Fruit fly (Drosophila melanogaster) whole organism, embryonic: Measurements from ENCODE around the gene Jhbp7.
A peak's percentile ranks its signal among the peaks of the same experiment; 100 is the strongest.

Experiments
- BtbVII ChIP-seq: fragments of 200-800 bp; sonication (Bioruptor generic); optimal IDR thresholded peaks from 3 replicates; lab custom pipeline; 2017; ENCODE audit warnings: missing biosample characterization, mild to moderate bottlenecking, missing genetic modification characterization
- CG11085 ChIP-seq: fragments of 200-800 bp; sonication (Bioruptor generic); IDR thresholded peaks from 2 replicates; pipeline ENCODE4 v1.3.6; 2022; ENCODE audit warnings: missing biosample characterization, missing genetic modification characterization
- CG11695 ChIP-seq: fragments of 200-800 bp; sonication (Bioruptor generic); IDR thresholded peaks from 3 replicates; pipeline ENCODE4 v1.3.6; 2022; ENCODE audit warnings: missing biosample characterization, missing genetic modification characterization
- CG11723 ChIP-seq: fragments of 200-800 bp; sonication (Bioruptor generic); optimal IDR thresholded peaks from 2 replicates; lab custom pipeline; 2017; ENCODE audit warnings: missing biosample characterization, mild to moderate bottlenecking, missing genetic modification characterization
- CG12659 ChIP-seq: fragments of 200-800 bp; sonication (Bioruptor generic); optimal IDR thresholded peaks from 3 replicates; lab custom pipeline; 2017; ENCODE audit warnings: mild to moderate bottlenecking, missing biosample characterization, missing genetic modification reagents, missing genetic modification characterization
- CG14014 ChIP-seq: fragments of 200-800 bp; sonication (Bioruptor generic); IDR thresholded peaks from 2 replicates; pipeline ENCODE4 v1.3.6; 2022; ENCODE audit warnings: missing biosample characterization, missing genetic modification characterization
- CG14860 ChIP-seq: fragments of 200-800 bp; sonication (Bioruptor generic); IDR thresholded peaks from 3 replicates; pipeline ENCODE4 v1.3.6; 2022; ENCODE audit warnings: missing biosample characterization, missing genetic modification characterization; ENCODE audit not compliant: partially characterized antibody
- CG15011 ChIP-seq: fragments of 200-800 bp; sonication (Bioruptor generic); optimal IDR thresholded peaks from 3 replicates; lab custom pipeline; 2018; ENCODE audit warnings: missing biosample characterization, mild to moderate bottlenecking, missing genetic modification characterization
- CG15696 ChIP-seq: fragments of 200-800 bp; sonication (Bioruptor generic); optimal IDR thresholded peaks from 2 replicates; lab custom pipeline; 2019; ENCODE audit warnings: missing biosample characterization, mild to moderate bottlenecking, missing genetic modification characterization, moderate library complexity
- CG1792 ChIP-seq: fragments of 200-800 bp; sonication (Bioruptor generic); optimal IDR thresholded peaks from 2 replicates; lab custom pipeline; 2016; ENCODE audit warnings: missing biosample characterization, missing genetic modification characterization
- CG18262 ChIP-seq: fragments of 200-800 bp; optimal IDR thresholded peaks from 3 replicates; lab custom pipeline; 2019; ENCODE audit warnings: missing biosample characterization, mild to moderate bottlenecking, missing genetic modification characterization, moderate library complexity
- CG2678 ChIP-seq: fragments of 200-800 bp; sonication (Bioruptor generic); optimal IDR thresholded peaks from 3 replicates; lab custom pipeline; 2019; ENCODE audit warnings: missing biosample characterization, mild to moderate bottlenecking, missing genetic modification characterization, moderate library complexity
- CG32772 ChIP-seq: fragments of 200-800 bp; sonication (Bioruptor generic); IDR thresholded peaks from 2 replicates; pipeline ENCODE4 v1.3.6; 2022; ENCODE audit warnings: missing biosample characterization, missing genetic modification characterization
- CG3726 ChIP-seq: fragments of 200-800 bp; sonication (Bioruptor generic); IDR thresholded peaks from 3 replicates; pipeline ENCODE4, ENCODE4 v1.3.6; 2022; ENCODE audit warnings: missing biosample characterization, missing genetic modification characterization
- CG5245 ChIP-seq: fragments of 200-800 bp; sonication (Bioruptor generic); optimal IDR thresholded peaks from 3 replicates; lab custom pipeline; 2016; ENCODE audit warnings: missing biosample characterization, missing genetic modification characterization
- CG6654 ChIP-seq: fragments of 200-800 bp; sonication (Bioruptor generic); optimal IDR thresholded peaks from 2 replicates; lab custom pipeline; 2017; ENCODE audit warnings: missing biosample characterization, mild to moderate bottlenecking, missing genetic modification characterization
- CG6765 ChIP-seq: fragments of 200-800 bp; sonication (Bioruptor generic); optimal IDR thresholded peaks from 3 replicates; lab custom pipeline; 2017; ENCODE audit warnings: missing biosample characterization, mild to moderate bottlenecking, missing genetic modification characterization
- CG6813 ChIP-seq: fragments of 200-800 bp; sonication (Bioruptor generic); optimal IDR thresholded peaks from 2 replicates; lab custom pipeline; 2017; ENCODE audit warnings: missing biosample characterization, missing genetic modification characterization, mild to moderate bottlenecking, moderate library complexity, missing genetic modification reagents
- CG8944 ChIP-seq: fragments of 200-800 bp; sonication (Bioruptor generic); optimal IDR thresholded peaks from 3 replicates; lab custom pipeline; 2016; ENCODE audit warnings: missing biosample characterization, missing genetic modification characterization
- CG9817 ChIP-seq: fragments of 200-800 bp; sonication (Bioruptor generic); optimal IDR thresholded peaks from 2 replicates; lab custom pipeline; 2018; ENCODE audit warnings: missing biosample characterization, mild to moderate bottlenecking, missing genetic modification characterization, moderate library complexity
- Doc3 ChIP-seq: fragments of 200-800 bp; sonication (Bioruptor generic); IDR thresholded peaks from 3 replicates; pipeline ENCODE4 v1.3.6; 2022; ENCODE audit warnings: missing biosample characterization, missing genetic modification characterization; ENCODE audit not compliant: partially characterized antibody
- E2f1 ChIP-seq: fragments of 200-800 bp; sonication (Bioruptor generic); IDR thresholded peaks from 2 replicates; pipeline ENCODE4 v1.3.6; 2022; ENCODE audit warnings: missing biosample characterization, missing genetic modification characterization
- Hey ChIP-seq: fragments of 200-800 bp; sonication (Bioruptor generic); optimal IDR thresholded peaks from 3 replicates; lab custom pipeline; 2018; ENCODE audit warnings: missing biosample characterization, mild to moderate bottlenecking, missing genetic modification characterization
- Neu2 ChIP-seq: fragments of 200-800 bp; sonication (Bioruptor generic); optimal IDR thresholded peaks from 3 replicates; lab custom pipeline; 2016; ENCODE audit warnings: missing biosample characterization, missing genetic modification characterization, borderline replicate concordance
- PHDP ChIP-seq: fragments of 200-800 bp; sonication (Bioruptor generic); optimal IDR thresholded peaks from 3 replicates; lab custom pipeline; 2018; ENCODE audit warnings: missing biosample characterization, mild to moderate bottlenecking, missing genetic modification characterization, moderate library complexity
- Scr ChIP-seq: fragments of 200-800 bp; sonication (Bioruptor generic); IDR thresholded peaks from 2 replicates; pipeline ENCODE4 v1.3.6; 2022; ENCODE audit warnings: missing biosample characterization, missing genetic modification characterization; ENCODE audit not compliant: partially characterized antibody
- Sin3A ChIP-seq: fragments of >200 bp; optimal IDR thresholded peaks from 2 replicates; lab custom pipeline; 2018
- Six4 ChIP-seq: fragments of 200-800 bp; sonication (Bioruptor generic); optimal IDR thresholded peaks from 2 replicates; lab custom pipeline; 2016; ENCODE audit warnings: missing biosample characterization, missing genetic modification characterization
- Tbp ChIP-seq: fragments of >200 bp; optimal IDR thresholded peaks from 2 replicates; lab custom pipeline; 2018; ENCODE audit warnings: missing biosample characterization, missing genetic modification characterization
- ase ChIP-seq: fragments of 200-800 bp; sonication (Bioruptor generic); IDR thresholded peaks from 3 replicates; pipeline ENCODE4 v1.3.6; 2022; ENCODE audit warnings: missing biosample characterization, missing genetic modification characterization
- croc ChIP-seq: fragments of 200-800 bp; sonication (Bioruptor generic); conservative IDR thresholded peaks from 3 replicates; pipeline ENCODE4 v1.3.6; 2022; ENCODE audit warnings: missing biosample characterization, missing genetic modification characterization
- crol ChIP-seq: fragments of 200-800 bp; sonication (Bioruptor generic); IDR thresholded peaks from 2 replicates; pipeline ENCODE4 v1.3.6; 2022; ENCODE audit warnings: missing biosample characterization, missing genetic modification characterization
- da ChIP-seq: fragments of 200-800 bp; sonication (Bioruptor generic); optimal IDR thresholded peaks from 2 replicates; lab custom pipeline; 2016; ENCODE audit warnings: missing biosample characterization, missing genetic modification characterization
- disco-r ChIP-seq: fragments of 200-800 bp; sonication (Bioruptor generic); optimal IDR thresholded peaks from 2 replicates; lab custom pipeline; 2016; ENCODE audit warnings: missing biosample characterization, missing genetic modification characterization
- dpn ChIP-seq, 2 experiments: fragments of 200-800 bp; sonication (Bioruptor generic); optimal IDR thresholded peaks; 3 replicates each; lab custom pipeline; 2016; ENCODE audit warnings: missing biosample characterization in 2 of 2, missing genetic modification characterization in 2 of 2
- fd102C ChIP-seq: fragments of 200-800 bp; sonication (Bioruptor generic); optimal IDR thresholded peaks from 2 replicates; lab custom pipeline; 2018; ENCODE audit warnings: missing biosample characterization, mild to moderate bottlenecking, missing genetic modification characterization, moderate library complexity
- gcm ChIP-seq: fragments of 200-800 bp; sonication (Bioruptor generic); optimal IDR thresholded peaks from 2 replicates; lab custom pipeline; 2019; ENCODE audit warnings: missing biosample characterization, mild to moderate bottlenecking, missing genetic modification characterization, moderate library complexity
- nau ChIP-seq: fragments of 200-800 bp; sonication (Bioruptor generic); optimal IDR thresholded peaks from 3 replicates; lab custom pipeline; 2017; ENCODE audit warnings: missing biosample characterization, mild to moderate bottlenecking, missing genetic modification characterization, missing genetic modification reagents
- onecut ChIP-seq: fragments of 200-800 bp; sonication (Bioruptor generic); IDR thresholded peaks from 2 replicates; pipeline ENCODE4 v1.3.6; 2022; ENCODE audit warnings: missing biosample characterization, missing genetic modification characterization
- p53 ChIP-seq: fragments of 200-800 bp; sonication (Bioruptor generic); optimal IDR thresholded peaks from 2 replicates; lab custom pipeline; 2016; ENCODE audit warnings: missing biosample characterization, missing genetic modification characterization
- peb ChIP-seq: fragments of 200-800 bp; sonication (Bioruptor generic); IDR thresholded peaks from 2 replicates; pipeline ENCODE4 v1.3.6; 2022; ENCODE audit warnings: missing biosample characterization, missing genetic modification characterization
- salm ChIP-seq: fragments of 200-800 bp; sonication (Bioruptor generic); optimal IDR thresholded peaks from 2 replicates; lab custom pipeline; 2018; ENCODE audit warnings: missing biosample characterization, mild to moderate bottlenecking, missing genetic modification characterization
- sd ChIP-seq: fragments of 200-800 bp; sonication (Bioruptor generic); optimal IDR thresholded peaks from 3 replicates; lab custom pipeline; 2018; ENCODE audit warnings: missing biosample characterization, mild to moderate bottlenecking, missing genetic modification characterization, moderate library complexity
- slp2 ChIP-seq: fragments of 200-800 bp; sonication (Bioruptor generic); optimal IDR thresholded peaks from 2 replicates; lab custom pipeline; 2016; ENCODE audit warnings: missing biosample characterization, missing genetic modification characterization
- tgo ChIP-seq: fragments of 200-800 bp; sonication (Bioruptor generic); IDR thresholded peaks from 3 replicates; pipeline ENCODE4 v1.3.6; 2022; ENCODE audit warnings: missing biosample characterization, missing genetic modification characterization
- trh ChIP-seq: fragments of 200-800 bp; sonication (Bioruptor generic); optimal IDR thresholded peaks from 2 replicates; lab custom pipeline; 2016; ENCODE audit warnings: missing biosample characterization, missing genetic modification characterization
- vvl ChIP-seq: fragments of 200-800 bp; sonication (Bioruptor generic); IDR thresholded peaks from 2 replicates; pipeline ENCODE4 v1.3.6; 2022; ENCODE audit warnings: missing biosample characterization, missing genetic modification characterization
- wek ChIP-seq: fragments of 200-800 bp; sonication (Bioruptor generic); optimal IDR thresholded peaks from 3 replicates; lab custom pipeline; 2018; ENCODE audit warnings: missing biosample characterization, mild to moderate bottlenecking, missing genetic modification characterization, moderate library complexity
- zen2 ChIP-seq: fragments of 200-800 bp; sonication (Bioruptor generic); IDR thresholded peaks from 3 replicates; pipeline ENCODE4 v1.3.6; 2022; ENCODE audit warnings: missing biosample characterization, missing genetic modification characterization; ENCODE audit not compliant: partially characterized antibody
- zfh1 ChIP-seq: fragments of 200-800 bp; sonication (Bioruptor generic); IDR thresholded peaks from 3 replicates; pipeline ENCODE4 v1.3.6; 2022; ENCODE audit warnings: missing biosample characterization, missing genetic modification characterization

Gene Jhbp7

dm6 chr3R:25247379-25247869, 10.0 kb downstream of the Jhbp7 start, which contains the start of the genes RpS27 and Nup37 (continued):
- TF ChIP-seq wek (peak; percentile 97), CG1792 (GFP tag; lab: Kevin White, UChicago) (peak; percentile 98), vvl (GFP tag; lab: Robert Waterston, UW) (peak; percentile 98), CG6765 (GFP tag; lab: Kevin White, UChicago) (peak; percentile 100), CG2678 (peak; percentile 92), ase (GFP tag; lab: Robert Waterston, UW) (peak; percentile 98), zen2 (no peak), Six4 (GFP tag; lab: Kevin White, UChicago) (peak; percentile 96), zfh1 (GFP tag; lab: Robert Waterston, UW) (peak; percentile 98), CG15696 (tag; lab: Kevin White, UChicago) (peak; percentile 81), CG5245 (GFP tag; lab: Kevin White, UChicago) (peak; percentile 98), CG15011 (GFP tag; lab: Kevin White, UChicago) (peak; percentile 99), E2f1 (GFP tag; lab: Robert Waterston, UW) (peak; percentile 94), onecut (GFP tag; lab: Robert Waterston, UW) (peak; percentile 97), CG12659 (peak; percentile 99), sd (tag; lab: Kevin White, UChicago) (peak; percentile 83), CG14014 (GFP tag; lab: Robert Waterston, UW) (peak; percentile 95), p53 (GFP tag; lab: Kevin White, UChicago) (peak; percentile 98), CG11695 (GFP tag; lab: Robert Waterston, UW) (peak; percentile 89), CG6654 (GFP tag; lab: Kevin White, UChicago) (peak; percentile 94), Hey (peak; percentile 99), Neu2 (GFP tag; lab: Kevin White, UChicago) (peak; percentile 93), CG8944 (peak; percentile 98), CG11085 (GFP tag; lab: Robert Waterston, UW) (peak; percentile 99), crol (GFP tag; lab: Robert Waterston, UW) (peak; percentile 78; the same call in 1 of the 2 replicates), BtbVII (peak; percentile 99), PHDP (tag; lab: Kevin White, UChicago) (peak; percentile 96), nau (GFP tag; lab: Kevin White, UChicago) (peak; percentile 98), croc (GFP tag; lab: Robert Waterston, UW) (peak; percentile 88), da (peak; percentile 99), slp2 (peak; percentile 99), CG11723 (GFP tag; lab: Kevin White, UChicago) (peak; percentile 99), CG14860 (GFP tag; lab: Robert Waterston, UW) (no peak), disco-r (GFP tag; lab: Kevin White, UChicago) (peak; percentile 98), Tbp (GFP tag; lab: Kevin White, UChicago) (no peak), salm (tag; lab: Kevin White, UChicago) (peak; percentile 90), dpn (GFP tag; optimal IDR thresholded peaks at IDR 0.05; lab: Kevin White, UChicago) (peak; percentile 95 to 99), trh (GFP tag; lab: Kevin White, UChicago) (peak; percentile 98), CG9817 (tag; lab: Kevin White, UChicago) (peak; percentile 99), Doc3 (GFP tag; lab: Robert Waterston, UW) (no peak), CG3726 (GFP tag; lab: Robert Waterston, UW) (peak; percentile 95), tgo (GFP tag; lab: Robert Waterston, UW) (peak; percentile 95), CG18262 (peak; percentile 91), Scr (peak; percentile 41; the same call in 1 of the 2 replicates), CG32772 (GFP tag; lab: Robert Waterston, UW) (peak; percentile 96), Sin3A (lab: Kevin White, UChicago) (peak; percentile 64), peb (peak; percentile 89), CG6813 (GFP tag; lab: Kevin White, UChicago) (peak; percentile 98), fd102C (GFP tag; lab: Kevin White, UChicago) (peak; percentile 95), gcm (peak; percentile 95)
